Worm (Caenorhabditis elegans) whole organism, young adult: Measurements from ENCODE around the gene mdt-8.

Experiments used
- B0261.1 ChIP-seq: sonication (generic microtip); optimal IDR thresholded peaks from 2 replicates; lab custom pipeline; 2016; ENCODE audit warnings: mild to moderate bottlenecking, missing genetic modification characterization, moderate library complexity, missing compliant biosample characterization
- F57C9.4 ChIP-seq: sonication (generic microtip); optimal IDR thresholded peaks from 2 replicates; lab custom pipeline; 2017; ENCODE audit warnings: mild to moderate bottlenecking, missing genetic modification characterization, missing compliant biosample characterization
- K12H6.12 ChIP-seq: fragments of 200-800 bp; sonication (Bioruptor generic); optimal IDR thresholded peaks from 2 replicates; lab custom pipeline; 2018; ENCODE audit warnings: mild to moderate bottlenecking, missing genetic modification characterization, missing compliant biosample characterization
- Y67H2A.10 ChIP-seq: fragments of 200-800 bp; sonication (Bioruptor generic); conservative IDR thresholded peaks from 2 replicates; pipeline ENCODE4 v1.3.6; 2022; ENCODE audit warnings: missing genetic modification reagents, missing genetic modification characterization, missing compliant biosample characterization
- ZK185.1 ChIP-seq: sonication (generic microtip); optimal IDR thresholded peaks from 2 replicates; lab custom pipeline; 2016; ENCODE audit warnings: mild to moderate bottlenecking, missing genetic modification characterization, missing compliant biosample characterization; ENCODE audit not compliant: poor library complexity, severe bottlenecking
- akir-1 ChIP-seq: fragments of 200-800 bp; sonication (Bioruptor generic); optimal IDR thresholded peaks from 2 replicates; lab custom pipeline; 2018; ENCODE audit warnings: mild to moderate bottlenecking, missing genetic modification characterization, moderate library complexity, missing compliant biosample characterization
- aptf-2 ChIP-seq: fragments of 200-800 bp; sonication (Bioruptor generic); conservative IDR thresholded peaks from 2 replicates; pipeline ENCODE4 v1.3.6; 2022; ENCODE audit warnings: missing genetic modification reagents, missing genetic modification characterization, missing compliant biosample characterization
- aptf-3 ChIP-seq: fragments of 200-800 bp; sonication (Bioruptor generic); IDR thresholded peaks from 2 replicates; pipeline ENCODE4 v1.3.6; 2022; ENCODE audit warnings: missing genetic modification characterization, missing compliant biosample characterization
- athp-1 ChIP-seq: sonication (generic microtip); optimal IDR thresholded peaks from 2 replicates; lab custom pipeline; 2017; ENCODE audit warnings: mild to moderate bottlenecking, missing genetic modification characterization, missing compliant biosample characterization
- attf-3 ChIP-seq: fragments of 200-800 bp; sonication (Bioruptor generic); conservative IDR thresholded peaks from 2 replicates; pipeline ENCODE4 v1.3.6; 2022; ENCODE audit warnings: missing genetic modification reagents, missing genetic modification characterization, missing compliant biosample characterization
- attf-6 ChIP-seq: fragments of 200-800 bp; sonication (Bioruptor generic); IDR thresholded peaks from 2 replicates; pipeline ENCODE4 v1.3.6; 2022; ENCODE audit warnings: missing genetic modification reagents, missing genetic modification characterization, missing compliant biosample characterization
- bed-1 ChIP-seq: fragments of 200-800 bp; sonication (Bioruptor generic); IDR thresholded peaks from 2 replicates; pipeline ENCODE4 v1.3.6; 2022; ENCODE audit warnings: missing genetic modification reagents, missing genetic modification characterization, missing compliant biosample characterization
- bed-2 ChIP-seq: fragments of 200-800 bp; sonication (Bioruptor generic); IDR thresholded peaks from 2 replicates; pipeline ENCODE4 v1.3.6; 2022; ENCODE audit warnings: missing genetic modification reagents, missing genetic modification characterization, missing compliant biosample characterization
- cebp-1 ChIP-seq, 2 experiments: fragments of 200-800 bp in 1 of 2; sonication (Bioruptor generic) in 1 of 2; sonication (generic microtip) in 1 of 2; IDR thresholded peaks in 1 of 2; optimal IDR thresholded peaks in 1 of 2; 2 replicates each; pipeline versions ENCODE4 v1.3.6 to Lab custom; 2017 to 2022; ENCODE audit warnings: missing compliant biosample characterization in 2 of 2, missing genetic modification characterization in 2 of 2, mild to moderate bottlenecking in 1 of 2, missing genetic modification reagents in 1 of 2, moderate library complexity in 1 of 2
- ceh-27 ChIP-seq: fragments of 200-800 bp; sonication (Bioruptor generic); optimal IDR thresholded peaks from 2 replicates; lab custom pipeline; 2018; ENCODE audit warnings: mild to moderate bottlenecking, missing genetic modification characterization, moderate library complexity, missing compliant biosample characterization
- ceh-58 ChIP-seq: fragments of 200-800 bp; sonication (Bioruptor generic); IDR thresholded peaks from 2 replicates; pipeline ENCODE4 v1.3.6; 2022; ENCODE audit warnings: missing genetic modification characterization, missing compliant biosample characterization
- ceh-91 ChIP-seq: fragments of 200-800 bp; sonication (Bioruptor generic); IDR thresholded peaks from 2 replicates; pipeline ENCODE4 v1.3.6; 2022; ENCODE audit warnings: missing genetic modification reagents, missing genetic modification characterization, missing compliant biosample characterization
- chd-7 ChIP-seq: sonication (generic microtip); optimal IDR thresholded peaks from 2 replicates; lab custom pipeline; 2016; ENCODE audit warnings: mild to moderate bottlenecking, missing genetic modification characterization, moderate library complexity, missing compliant biosample characterization
- egl-44 ChIP-seq: fragments of 200-800 bp; sonication (Bioruptor generic); IDR thresholded peaks from 2 replicates; pipeline ENCODE4 v1.3.6; 2022; ENCODE audit warnings: missing genetic modification reagents, missing genetic modification characterization, missing compliant biosample characterization
- ets-4 ChIP-seq: fragments of 200-800 bp; sonication (Bioruptor generic); optimal IDR thresholded peaks from 2 replicates; lab custom pipeline; 2018; ENCODE audit warnings: mild to moderate bottlenecking, missing genetic modification characterization, missing compliant biosample characterization
- fkh-3 ChIP-seq: sonication (generic microtip); optimal IDR thresholded peaks from 2 replicates; lab custom pipeline; 2016; ENCODE audit warnings: mild to moderate bottlenecking, missing genetic modification characterization, missing compliant biosample characterization
- hlh-26 ChIP-seq: fragments of 200-800 bp; sonication (Bioruptor generic); conservative IDR thresholded peaks from 2 replicates; pipeline ENCODE4 v1.3.6; 2022; ENCODE audit warnings: missing genetic modification reagents, missing genetic modification characterization, missing compliant biosample characterization
- hmg-1.2 ChIP-seq: fragments of 200-800 bp; sonication (Bioruptor generic); IDR thresholded peaks from 2 replicates; pipeline ENCODE4 v1.3.6; 2022; ENCODE audit warnings: missing genetic modification reagents, missing genetic modification characterization, missing compliant biosample characterization
- hrde-1 ChIP-seq: sonication (generic microtip); optimal IDR thresholded peaks from 2 replicates; lab custom pipeline; 2016; ENCODE audit warnings: missing genetic modification characterization, mild to moderate bottlenecking, missing compliant biosample characterization, moderate library complexity, missing genotype, missing genetic modification reagents, borderline replicate concordance
- let-526 ChIP-seq: fragments of 200-800 bp; sonication (Bioruptor generic); IDR thresholded peaks from 2 replicates; pipeline ENCODE4 v1.3.6; 2022; ENCODE audit warnings: missing genetic modification reagents, missing genetic modification characterization, missing compliant biosample characterization
- let-607 ChIP-seq, 2 experiments: fragments of 200-800 bp in 1 of 2; sonication (Bioruptor generic) in 1 of 2; sonication (generic microtip) in 1 of 2; optimal IDR thresholded peaks; 2 replicates each; lab custom pipeline; 2016 to 2018; ENCODE audit warnings: mild to moderate bottlenecking in 2 of 2, missing compliant biosample characterization in 2 of 2, missing genetic modification characterization in 2 of 2, moderate library complexity in 2 of 2, missing genotype in 1 of 2
- lin-26 ChIP-seq: fragments of 200-800 bp; sonication (Bioruptor generic); IDR thresholded peaks from 2 replicates; pipeline ENCODE4 v1.3.6; 2022; ENCODE audit warnings: missing genetic modification reagents, missing genetic modification characterization, missing compliant biosample characterization
- lin-35 ChIP-seq, 3 experiments: fragments of 150-350 bp in 2 of 3; sonication (generic microtip) in 1 of 3; optimal IDR thresholded peaks; 2 replicates each; lab custom pipeline; 2014 to 2018; ENCODE audit warnings: missing biosample characterization in 3 of 3, missing genetic modification characterization in 3 of 3, missing genetic modification reagents in 3 of 3
- lin-54 ChIP-seq: fragments of 200-800 bp; sonication (Bioruptor generic); optimal IDR thresholded peaks from 2 replicates; lab custom pipeline; 2018; ENCODE audit warnings: mild to moderate bottlenecking, missing genetic modification characterization, missing compliant biosample characterization
- lsl-1 ChIP-seq: fragments of 200-800 bp; sonication (Bioruptor generic); optimal IDR thresholded peaks from 2 replicates; lab custom pipeline; 2018; ENCODE audit warnings: mild to moderate bottlenecking, missing genetic modification characterization, moderate library complexity, missing compliant biosample characterization
- madf-10 ChIP-seq: sonication (generic microtip); optimal IDR thresholded peaks from 2 replicates; lab custom pipeline; 2016; ENCODE audit warnings: mild to moderate bottlenecking, missing genetic modification characterization, missing compliant biosample characterization
- madf-8 ChIP-seq: fragments of 200-800 bp; sonication (Bioruptor generic); conservative IDR thresholded peaks from 2 replicates; pipeline ENCODE4 v1.3.6; 2022; ENCODE audit warnings: missing genetic modification reagents, missing genetic modification characterization, missing compliant biosample characterization
- mxl-1 ChIP-seq: sonication (generic microtip); optimal IDR thresholded peaks from 2 replicates; lab custom pipeline; 2016; ENCODE audit warnings: missing genetic modification characterization, missing compliant biosample characterization
- nfya-2 ChIP-seq: fragments of 200-800 bp; sonication (Bioruptor generic); IDR thresholded peaks from 2 replicates; pipeline ENCODE4 v1.3.6; 2022; ENCODE audit warnings: missing genetic modification reagents, missing genetic modification characterization, missing compliant biosample characterization
- nhr-120 ChIP-seq: fragments of 200-800 bp; sonication (Bioruptor generic); IDR thresholded peaks from 2 replicates; pipeline ENCODE4 v1.3.6; 2022; ENCODE audit warnings: missing genetic modification characterization, missing compliant biosample characterization
- nhr-179 ChIP-seq: sonication (generic microtip); optimal IDR thresholded peaks from 2 replicates; lab custom pipeline; 2016; ENCODE audit warnings: mild to moderate bottlenecking, missing genetic modification characterization, missing compliant biosample characterization
- nhr-27 ChIP-seq: fragments of 200-800 bp; sonication (Bioruptor generic); optimal IDR thresholded peaks from 2 replicates; lab custom pipeline; 2018; ENCODE audit warnings: mild to moderate bottlenecking, missing genetic modification characterization, moderate library complexity, missing compliant biosample characterization
- rcor-1 ChIP-seq: fragments of 200-800 bp; sonication (Bioruptor generic); IDR thresholded peaks from 2 replicates; pipeline ENCODE4 v1.3.6; 2022; ENCODE audit warnings: missing genetic modification reagents, missing genetic modification characterization, missing compliant biosample characterization
- snpc-1.3 ChIP-seq: sonication (generic microtip); optimal IDR thresholded peaks from 2 replicates; lab custom pipeline; 2017; ENCODE audit warnings: missing genetic modification characterization, mild to moderate bottlenecking, missing compliant biosample characterization, antibody characterized with exemption, moderate library complexity, missing genotype, missing genetic modification reagents; ENCODE audit not compliant: insufficient read depth
- snpc-3.4 ChIP-seq: sonication (generic microtip); optimal IDR thresholded peaks from 2 replicates; lab custom pipeline; 2017; ENCODE audit warnings: missing genetic modification characterization, mild to moderate bottlenecking, missing compliant biosample characterization, antibody characterized with exemption, moderate library complexity, missing genotype, missing genetic modification reagents
- somi-1 ChIP-seq: fragments of 200-800 bp; sonication (Bioruptor generic); optimal IDR thresholded peaks from 2 replicates; lab custom pipeline; 2018; ENCODE audit warnings: mild to moderate bottlenecking, missing genetic modification characterization, missing compliant biosample characterization
- tlf-1 ChIP-seq: fragments of 200-800 bp; sonication (Bioruptor generic); optimal IDR thresholded peaks from 2 replicates; lab custom pipeline; 2018; ENCODE audit warnings: mild to moderate bottlenecking, missing genetic modification characterization, missing compliant biosample characterization
- xnd-1 ChIP-seq: sonication (generic microtip); optimal IDR thresholded peaks from 2 replicates; lab custom pipeline; 2016; ENCODE audit warnings: missing genotype, missing genetic modification reagents, missing genetic modification characterization, missing compliant biosample characterization
- ztf-25 ChIP-seq: fragments of 200-800 bp; sonication (Bioruptor generic); IDR thresholded peaks from 2 replicates; pipeline ENCODE4 v1.3.6; 2022; ENCODE audit warnings: missing genetic modification reagents, missing genetic modification characterization, missing compliant biosample characterization
- ztf-26 ChIP-seq: sonication (generic microtip); optimal IDR thresholded peaks from 2 replicates; lab custom pipeline; 2017; ENCODE audit warnings: missing genetic modification characterization, missing compliant biosample characterization
- ztf-3 ChIP-seq: fragments of 200-800 bp; sonication (Bioruptor generic); optimal IDR thresholded peaks from 2 replicates; lab custom pipeline; 2018; ENCODE audit warnings: mild to moderate bottlenecking, missing genetic modification characterization, missing compliant biosample characterization
- ztf-6 ChIP-seq: fragments of 200-800 bp; sonication (Bioruptor generic); IDR thresholded peaks from 2 replicates; pipeline ENCODE4 v1.3.6; 2022; ENCODE audit warnings: missing genetic modification reagents, missing genetic modification characterization, missing compliant biosample characterization

Gene mdt-8

DNA sequence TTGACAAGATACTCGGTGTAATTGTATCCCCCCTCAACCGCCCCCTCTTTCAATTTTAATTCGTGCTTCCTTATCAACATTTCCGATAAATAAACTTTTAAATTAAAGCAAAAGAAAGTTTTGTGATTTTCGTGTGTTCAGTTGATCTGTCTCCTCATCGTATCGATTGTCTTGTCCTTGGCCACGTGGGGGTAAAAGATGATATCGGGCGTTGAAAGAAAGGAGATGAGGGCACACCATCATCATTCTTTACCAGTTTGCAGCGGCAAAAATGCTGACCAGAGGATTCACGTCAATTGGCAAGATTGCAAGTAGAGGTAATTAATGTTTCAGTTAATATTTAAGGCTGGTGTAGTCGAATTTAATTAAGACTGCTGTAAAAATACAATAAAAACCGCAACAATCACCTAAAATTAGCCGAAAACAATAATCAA, 13.7 kb upstream of the mdt-8 start, which contains the start of gene F54D5.7 (continued):
- TF ChIP-seq ceh-27 (GFP tag; lab: Kevin White, UChicago) (peak; percentile 42), cebp-1 (GFP tag; IDR thresholded peaks at IDR 0.05; lab: Robert Waterston, UW) (peak; percentile 15; the same call in 1 of the 2 replicates), cebp-1 (tag; optimal IDR thresholded peaks at IDR 0.05; lab: Kevin White, UChicago) (peak; percentile 73), let-607 (tag; optimal IDR thresholded peaks at IDR 0.05; lab: Kevin White, UChicago) (peak in 1 of 2 experiments; percentile 26), lin-54 (GFP tag; lab: Kevin White, UChicago) (peak; percentile 76), ztf-25 (GFP tag; lab: Robert Waterston, UW) (no peak), madf-10 (tag; lab: Kevin White, UChicago) (peak; percentile 74), ZK185.1 (tag; lab: Kevin White, UChicago) (peak; percentile 44), ztf-6 (GFP tag; lab: Robert Waterston, UW) (no peak), lin-26 (GFP tag; lab: Robert Waterston, UW) (no peak), egl-44 (GFP tag; lab: Robert Waterston, UW) (no peak), chd-7 (tag; lab: Kevin White, UChicago) (peak; percentile 74), snpc-1.3 (no peak), ztf-3 (GFP tag; lab: Kevin White, UChicago) (peak; percentile 2), ceh-91 (no peak), rcor-1 (GFP tag; lab: Robert Waterston, UW) (peak; percentile 74), nhr-27 (tag; lab: Kevin White, UChicago) (no peak), aptf-3 (GFP tag; lab: Robert Waterston, UW) (no peak), lsl-1 (GFP tag; lab: Kevin White, UChicago) (peak; percentile 40), K12H6.12 (tag; lab: Kevin White, UChicago) (peak; percentile 42), xnd-1 (tag; lab: Kevin White, UChicago) (no peak), athp-1 (tag; lab: Kevin White, UChicago) (peak; percentile 75), bed-1 (0 out of 2 replicates have a peak, but pooled peaks have one; percentile 39), hmg-1.2 (GFP tag; lab: Robert Waterston, UW) (peak; percentile 33; the same call in 1 of the 2 replicates), nhr-120 (GFP tag; lab: Robert Waterston, UW) (no peak), somi-1 (GFP tag; lab: Kevin White, UChicago) (no peak), hlh-26 (GFP tag; lab: Robert Waterston, UW) (no peak), snpc-3.4 (tag; lab: Kevin White, UChicago) (peak; percentile 70), madf-8 (no peak), bed-2 (no peak), ceh-58 (GFP tag; lab: Robert Waterston, UW) (peak; percentile 20; the same call in 1 of the 2 replicates), nhr-179 (tag; lab: Kevin White, UChicago) (no peak), B0261.1 (tag; lab: Kevin White, UChicago) (peak; percentile 11), attf-6 (GFP tag; lab: Robert Waterston, UW) (peak; percentile 43; the same call in 1 of the 2 replicates), nfya-2 (GFP tag; lab: Robert Waterston, UW) (no peak), F57C9.4 (no peak), hrde-1 (tag; lab: Kevin White, UChicago) (no peak), tlf-1 (GFP tag; lab: Kevin White, UChicago) (peak; percentile 84), mxl-1 (peak; percentile 53), aptf-2 (GFP tag; lab: Robert Waterston, UW) (0 out of 2 replicates have a peak, but pooled peaks have one; percentile 29), let-526 (GFP tag; lab: Robert Waterston, UW) (0 out of 2 replicates have a peak, but pooled peaks have one; percentile 17), attf-3 (GFP tag; lab: Robert Waterston, UW) (0 out of 2 replicates have a peak, but pooled peaks have one; percentile 35), lin-35 (GFP tag; optimal IDR thresholded peaks at IDR 0.05; lab: Kevin White, UChicago) (peak in 1 of 3 experiments; percentile 42), Y67H2A.10 (no peak), ztf-26 (peak; percentile 73), ets-4 (peak; percentile 96), fkh-3 (tag; lab: Kevin White, UChicago) (no peak), akir-1 (no peak)
